Worm (Caenorhabditis elegans) whole organism, dauer: ENCODE results near the gene C18G1.6.

ENCODE experiments used
- unc-62 ChIP-seq: sonication (generic microtip); optimal IDR thresholded peaks from 2 replicates; lab custom pipeline; 2017; ENCODE audit warnings: missing biosample characterization, missing genetic modification reagents, missing genetic modification characterization

C18G1.6 gene

DNA sequence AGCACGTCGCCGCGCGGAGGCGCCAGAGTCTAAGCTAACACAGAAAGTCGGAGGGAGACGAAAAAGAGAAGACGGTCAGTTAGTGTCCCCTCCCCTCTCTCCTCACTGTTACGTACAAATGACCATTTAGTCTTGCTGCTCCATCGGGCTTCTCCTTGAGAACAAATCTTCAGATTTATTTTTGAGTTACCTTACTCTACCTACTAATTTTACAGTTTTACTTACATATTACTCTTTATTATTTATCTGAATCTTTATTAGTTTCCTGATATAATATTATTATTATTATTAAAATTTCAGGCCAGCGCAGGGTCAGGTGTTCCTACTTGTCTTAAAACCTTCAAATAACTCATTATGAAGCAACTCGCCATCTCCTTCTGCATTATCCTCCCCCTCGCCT lies 50.4 kb downstream of the C18G1.6 start, which contains the start of gene R02F11.1:
TSS of gene R02F11.1 (plus strand) at position 301 of the 400 bp plus-strand sequence.
- no peak for TF ChIP-seq unc-62 (GFP tag; lab: Kevin White, UChicago)

ce11 chrV:4801943-4802342 lies 51.5 kb downstream of the C18G1.6 start:
- no peak for TF ChIP-seq unc-62 (GFP tag; lab: Kevin White, UChicago)
